Fruit fly (Drosophila melanogaster) whole organism: ENCODE data around the gene CG34056.

Experiments
- CG8478 ChIP-seq: fragments of >200 bp; optimal IDR thresholded peaks from 2 replicates; lab custom pipeline; 2018; ENCODE audit warnings: inconsistent platforms
- EcR ChIP-seq, 2 experiments: fragments of >200 bp; optimal IDR thresholded peaks; 2 replicates each; lab custom pipeline; 2017; ENCODE audit warnings: missing biosample characterization in 2 of 2, missing genetic modification characterization in 2 of 2, missing genetic modification reagents in 2 of 2
- pan ChIP-seq: fragments of >200 bp; optimal IDR thresholded peaks from 2 replicates; lab custom pipeline; 2017
- psq ChIP-seq: fragments of >200 bp; optimal IDR thresholded peaks from 2 replicates; lab custom pipeline; 2017
- usp ChIP-seq: fragments of >200 bp; optimal IDR thresholded peaks from 2 replicates; lab custom pipeline; 2017; ENCODE audit warnings: missing biosample characterization, missing genetic modification characterization, mixed read lengths

DNA sequence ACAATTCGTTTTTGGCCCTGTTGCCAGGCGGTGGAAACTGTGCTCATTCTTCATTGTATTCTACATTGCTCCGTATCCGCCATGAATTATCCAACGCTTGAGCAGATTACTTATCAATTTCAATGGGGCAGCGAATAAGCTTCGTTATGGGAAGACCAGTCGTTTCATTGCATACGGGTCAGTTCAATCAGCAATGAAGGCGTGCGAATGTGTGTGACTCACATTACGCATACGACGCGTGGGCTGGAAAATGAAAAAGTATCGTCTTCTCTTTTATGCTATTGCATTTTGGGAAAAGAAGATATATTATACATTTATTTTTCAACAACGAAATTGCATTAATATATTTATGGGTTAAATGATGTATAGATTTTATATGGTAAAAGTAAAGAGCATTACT, 10.7 kb upstream of the CG34056 start:
- TF ChIP-seq usp, result no peak
- no peak for TF ChIP-seq CG8478 (lab: Kevin White, UChicago)
- TF ChIP-seq pan (lab: Kevin White, UChicago), result no peak
- TF ChIP-seq psq, result no peak
- no peak for TF ChIP-seq EcR (GFP tag; optimal IDR thresholded peaks at IDR 0.05; lab: Kevin White, UChicago)
